Fruit fly (Drosophila melanogaster) whole organism, embryonic: ENCODE data around the gene prg.

ENCODE experiments used
- B-H1 ChIP-seq: fragments of 200-800 bp; sonication (Bioruptor generic); IDR thresholded peaks from 3 replicates; pipeline ENCODE4 v1.3.6; 2022; ENCODE audit warnings: missing biosample characterization, missing genetic modification characterization
- C15 ChIP-seq: fragments of 200-800 bp; sonication (Bioruptor generic); IDR thresholded peaks from 3 replicates; pipeline ENCODE4 v1.3.6; 2022; ENCODE audit warnings: missing biosample characterization, missing genetic modification characterization
- CG12155 ChIP-seq: fragments of 200-800 bp; sonication (Bioruptor generic); optimal IDR thresholded peaks from 3 replicates; lab custom pipeline; 2016; ENCODE audit warnings: missing biosample characterization, missing genetic modification characterization
- CG1233 ChIP-seq: fragments of 200-800 bp; sonication (Bioruptor generic); optimal IDR thresholded peaks from 4 replicates; lab custom pipeline; 2018; ENCODE audit warnings: missing biosample characterization, mild to moderate bottlenecking, missing genetic modification characterization
- CG12744 ChIP-seq: fragments of 200-800 bp; sonication (Bioruptor generic); optimal IDR thresholded peaks from 2 replicates; lab custom pipeline; 2016; ENCODE audit warnings: missing biosample characterization, missing genetic modification characterization
- CG13296 ChIP-seq: fragments of 200-800 bp; sonication (Bioruptor generic); optimal IDR thresholded peaks from 3 replicates; lab custom pipeline; 2018; ENCODE audit warnings: missing biosample characterization, mild to moderate bottlenecking, missing genetic modification characterization
- CG14441 ChIP-seq: fragments of 200-800 bp; sonication (Bioruptor generic); IDR thresholded peaks from 2 replicates; pipeline ENCODE4 v1.3.6; 2022; ENCODE audit warnings: missing biosample characterization, missing genetic modification characterization
- CG15011 ChIP-seq: fragments of 200-800 bp; sonication (Bioruptor generic); optimal IDR thresholded peaks from 3 replicates; lab custom pipeline; 2018; ENCODE audit warnings: missing biosample characterization, mild to moderate bottlenecking, missing genetic modification characterization
- CG1603 ChIP-seq: fragments of 200-800 bp; sonication (Bioruptor generic); optimal IDR thresholded peaks from 2 replicates; lab custom pipeline; 2019; ENCODE audit warnings: missing biosample characterization, mild to moderate bottlenecking, missing genetic modification characterization, moderate library complexity
- CG17361 ChIP-seq: fragments of 200-800 bp; sonication (Bioruptor generic); IDR thresholded peaks from 3 replicates; pipeline ENCODE4 v1.3.6; 2022; ENCODE audit warnings: missing biosample characterization, missing genetic modification characterization
- CG17802 ChIP-seq: fragments of 200-800 bp; sonication (Bioruptor generic); optimal IDR thresholded peaks from 2 replicates; lab custom pipeline; 2018; ENCODE audit warnings: missing biosample characterization, mild to moderate bottlenecking, missing genetic modification characterization, moderate library complexity
- CG18619 ChIP-seq: fragments of 200-800 bp; sonication (Bioruptor generic); optimal IDR thresholded peaks from 3 replicates; lab custom pipeline; 2017; ENCODE audit warnings: missing biosample characterization, mild to moderate bottlenecking, missing genetic modification characterization
- CG2120 ChIP-seq: fragments of 200-800 bp; sonication (Bioruptor generic); optimal IDR thresholded peaks from 3 replicates; lab custom pipeline; 2016; ENCODE audit warnings: missing biosample characterization, missing genetic modification characterization
- CG30020 ChIP-seq: fragments of 200-800 bp; optimal IDR thresholded peaks from 2 replicates; lab custom pipeline; 2019; ENCODE audit warnings: missing biosample characterization, mild to moderate bottlenecking, missing genetic modification characterization, moderate library complexity
- CG3726 ChIP-seq: fragments of 200-800 bp; sonication (Bioruptor generic); IDR thresholded peaks from 3 replicates; pipeline ENCODE4, ENCODE4 v1.3.6; 2022; ENCODE audit warnings: missing biosample characterization, missing genetic modification characterization
- CG3847 ChIP-seq: fragments of 200-800 bp; sonication (Bioruptor generic); IDR thresholded peaks from 2 replicates; pipeline ENCODE4 v1.3.6; 2022; ENCODE audit warnings: missing biosample characterization, missing genetic modification characterization
- CG4404 ChIP-seq: fragments of 200-800 bp; sonication (Bioruptor generic); IDR thresholded peaks from 2 replicates; pipeline ENCODE4 v1.3.6; 2022; ENCODE audit warnings: missing biosample characterization, missing genetic modification characterization
- CG7556 ChIP-seq: fragments of 200-800 bp; sonication (Bioruptor generic); optimal IDR thresholded peaks from 2 replicates; lab custom pipeline; 2017; ENCODE audit warnings: missing biosample characterization, mild to moderate bottlenecking, missing genetic modification characterization
- CG8478 ChIP-seq: fragments of >200 bp; optimal IDR thresholded peaks from 2 replicates; lab custom pipeline; 2018
- CG8765 ChIP-seq: fragments of 200-800 bp; sonication (Bioruptor generic); IDR thresholded peaks from 2 replicates; pipeline ENCODE4 v1.3.6; 2022; ENCODE audit warnings: missing biosample characterization, missing genetic modification characterization
- CHES-1-like ChIP-seq: fragments of 200-800 bp; sonication (Bioruptor generic); optimal IDR thresholded peaks from 2 replicates; lab custom pipeline; 2016; ENCODE audit warnings: missing biosample characterization, missing genetic modification characterization
- Dp ChIP-seq: fragments of 200-800 bp; sonication (Bioruptor generic); optimal IDR thresholded peaks from 2 replicates; lab custom pipeline; 2018; ENCODE audit warnings: missing biosample characterization, mild to moderate bottlenecking, missing genetic modification characterization, moderate library complexity
- HLH3B ChIP-seq: fragments of 200-800 bp; sonication (Bioruptor generic); IDR thresholded peaks from 2 replicates; pipeline ENCODE4 v1.3.6; 2022; ENCODE audit warnings: missing biosample characterization, missing genetic modification characterization
- Hand ChIP-seq: fragments of 200-800 bp; sonication (Bioruptor generic); optimal IDR thresholded peaks from 2 replicates; lab custom pipeline; 2017; ENCODE audit warnings: mild to moderate bottlenecking, missing biosample characterization, missing genetic modification reagents, missing genetic modification characterization
- HmgZ ChIP-seq: fragments of 200-800 bp; sonication (Bioruptor generic); optimal IDR thresholded peaks from 2 replicates; lab custom pipeline; 2018; ENCODE audit warnings: missing biosample characterization, mild to moderate bottlenecking, missing genetic modification characterization
- Hr78 ChIP-seq, 2 experiments: fragments of 200-800 bp in 1 of 2; fragments of >200 bp in 1 of 2; sonication (Bioruptor generic) in 1 of 2; optimal IDR thresholded peaks; 2 replicates each; lab custom pipeline; 2017 to 2019; ENCODE audit warnings: missing biosample characterization in 2 of 2, missing genetic modification characterization in 2 of 2, mild to moderate bottlenecking in 1 of 2, moderate library complexity in 1 of 2
- Lhr ChIP-seq: fragments of 200-800 bp; sonication (Bioruptor generic); optimal IDR thresholded peaks from 3 replicates; lab custom pipeline; 2017; ENCODE audit warnings: mild to moderate bottlenecking, missing biosample characterization, missing genetic modification reagents, missing genetic modification characterization
- Myb ChIP-seq: fragments of 200-800 bp; sonication (Bioruptor generic); optimal IDR thresholded peaks from 2 replicates; lab custom pipeline; 2016; ENCODE audit warnings: missing biosample characterization, missing genetic modification characterization
- NK7.1 ChIP-seq: fragments of 200-800 bp; sonication (Bioruptor generic); optimal IDR thresholded peaks from 3 replicates; lab custom pipeline; 2016; ENCODE audit warnings: missing biosample characterization, missing genetic modification characterization
- Ravus ChIP-seq: fragments of 200-800 bp; sonication (Bioruptor generic); IDR thresholded peaks from 2 replicates; pipeline ENCODE4 v1.3.6; 2022; ENCODE audit warnings: missing biosample characterization, missing genetic modification characterization
- Spps ChIP-seq: fragments of 200-800 bp; sonication (Bioruptor generic); optimal IDR thresholded peaks from 2 replicates; lab custom pipeline; 2018; ENCODE audit warnings: missing biosample characterization, mild to moderate bottlenecking, missing genetic modification characterization
- Stat92E ChIP-seq, 3 experiments: fragments of >200 bp in 2 of 3; fragments of 200-800 bp in 1 of 3; sonication (Bioruptor generic) in 1 of 3; optimal IDR thresholded peaks; 2 replicates each; lab custom pipeline; 2017 to 2019; ENCODE audit warnings: missing biosample characterization in 3 of 3, missing genetic modification characterization in 3 of 3, mild to moderate bottlenecking in 1 of 3, moderate library complexity in 1 of 3
- YL-1 ChIP-seq: fragments of 200-800 bp; sonication (Bioruptor generic); optimal IDR thresholded peaks from 3 replicates; lab custom pipeline; 2017; ENCODE audit warnings: missing biosample characterization, mild to moderate bottlenecking, missing genetic modification characterization
- ab ChIP-seq: fragments of 200-800 bp; sonication (Bioruptor generic); optimal IDR thresholded peaks from 2 replicates; lab custom pipeline; 2016; ENCODE audit warnings: missing biosample characterization, missing genetic modification characterization
- ase ChIP-seq: fragments of 200-800 bp; sonication (Bioruptor generic); IDR thresholded peaks from 3 replicates; pipeline ENCODE4 v1.3.6; 2022; ENCODE audit warnings: missing biosample characterization, missing genetic modification characterization
- bbx ChIP-seq: fragments of 200-800 bp; sonication (Bioruptor generic); IDR thresholded peaks from 2 replicates; pipeline ENCODE4 v1.3.6; 2022; ENCODE audit warnings: missing biosample characterization, missing genetic modification characterization; ENCODE audit not compliant: partially characterized antibody
- cas ChIP-seq: fragments of 200-800 bp; sonication (Bioruptor generic); IDR thresholded peaks from 2 replicates; pipeline ENCODE4 v1.3.6; 2022; ENCODE audit warnings: missing biosample characterization, missing genetic modification characterization
- cg ChIP-seq: fragments of 200-800 bp; sonication (Bioruptor generic); optimal IDR thresholded peaks from 3 replicates; lab custom pipeline; 2019; ENCODE audit warnings: missing biosample characterization, mild to moderate bottlenecking, missing genetic modification characterization, moderate library complexity
- eyg ChIP-seq: fragments of 200-800 bp; sonication (Bioruptor generic); optimal IDR thresholded peaks from 3 replicates; lab custom pipeline; 2016; ENCODE audit warnings: missing biosample characterization, missing genetic modification characterization
- jumu ChIP-seq: fragments of 200-800 bp; sonication (Bioruptor generic); optimal IDR thresholded peaks from 3 replicates; lab custom pipeline; 2016; ENCODE audit warnings: missing biosample characterization, missing genetic modification characterization
- lab ChIP-seq: fragments of 200-800 bp; sonication (Bioruptor generic); optimal IDR thresholded peaks from 3 replicates; lab custom pipeline; 2017; ENCODE audit warnings: missing biosample characterization, missing genetic modification characterization, mild to moderate bottlenecking, moderate library complexity, missing genetic modification reagents
- lola ChIP-seq, 3 experiments: fragments of >200 bp in 2 of 3; fragments of 200-800 bp in 1 of 3; sonication (Bioruptor generic) in 1 of 3; optimal IDR thresholded peaks; 2 replicates each; lab custom pipeline; 2017 to 2019; ENCODE audit warnings: missing biosample characterization in 3 of 3, missing genetic modification characterization in 3 of 3, mild to moderate bottlenecking in 1 of 3, moderate library complexity in 1 of 3
- luna ChIP-seq: fragments of 200-800 bp; sonication (Bioruptor generic); optimal IDR thresholded peaks from 2 replicates; lab custom pipeline; 2016; ENCODE audit warnings: missing biosample characterization, missing genetic modification characterization
- mam ChIP-seq: fragments of 200-800 bp; sonication (Bioruptor generic); optimal IDR thresholded peaks from 3 replicates; lab custom pipeline; 2016; ENCODE audit warnings: missing biosample characterization, missing genetic modification characterization
- nmo ChIP-seq: fragments of 200-800 bp; sonication (Bioruptor generic); optimal IDR thresholded peaks from 2 replicates; lab custom pipeline; 2018; ENCODE audit warnings: missing biosample characterization, mild to moderate bottlenecking, missing genetic modification characterization, moderate library complexity
- org-1 ChIP-seq: fragments of 200-800 bp; sonication (Bioruptor generic); optimal IDR thresholded peaks from 2 replicates; lab custom pipeline; 2017; ENCODE audit warnings: missing biosample characterization, missing genetic modification characterization
- pzg ChIP-seq: fragments of 200-800 bp; sonication (Bioruptor generic); optimal IDR thresholded peaks from 3 replicates; lab custom pipeline; 2018; ENCODE audit warnings: missing biosample characterization, mild to moderate bottlenecking, missing genetic modification characterization, moderate library complexity
- ro ChIP-seq: fragments of 200-800 bp; sonication (Bioruptor generic); IDR thresholded peaks from 2 replicates; pipeline ENCODE4 v1.3.6; 2022; ENCODE audit warnings: missing biosample characterization, missing genetic modification characterization
- seq ChIP-seq: fragments of 200-800 bp; sonication (Bioruptor generic); IDR thresholded peaks from 2 replicates; pipeline ENCODE4 v1.3.6; 2022; ENCODE audit warnings: missing biosample characterization, missing genetic modification characterization
- sim ChIP-seq: fragments of 200-800 bp; sonication (Bioruptor generic); IDR thresholded peaks from 2 replicates; pipeline ENCODE4 v1.3.6; 2022; ENCODE audit warnings: missing biosample characterization, missing genetic modification characterization
- tna ChIP-seq: fragments of 200-800 bp; sonication (Bioruptor generic); IDR thresholded peaks from 2 replicates; pipeline ENCODE4 v1.3.6; 2022; ENCODE audit warnings: missing biosample characterization, missing genetic modification characterization; ENCODE audit not compliant: partially characterized antibody
- vfl ChIP-seq: fragments of 200-800 bp; sonication (Bioruptor generic); optimal IDR thresholded peaks from 2 replicates; lab custom pipeline; 2016; ENCODE audit warnings: missing biosample characterization, missing genetic modification characterization
- yki ChIP-seq: fragments of >200 bp; optimal IDR thresholded peaks from 3 replicates; lab custom pipeline; 2018

The prg gene

DNA sequence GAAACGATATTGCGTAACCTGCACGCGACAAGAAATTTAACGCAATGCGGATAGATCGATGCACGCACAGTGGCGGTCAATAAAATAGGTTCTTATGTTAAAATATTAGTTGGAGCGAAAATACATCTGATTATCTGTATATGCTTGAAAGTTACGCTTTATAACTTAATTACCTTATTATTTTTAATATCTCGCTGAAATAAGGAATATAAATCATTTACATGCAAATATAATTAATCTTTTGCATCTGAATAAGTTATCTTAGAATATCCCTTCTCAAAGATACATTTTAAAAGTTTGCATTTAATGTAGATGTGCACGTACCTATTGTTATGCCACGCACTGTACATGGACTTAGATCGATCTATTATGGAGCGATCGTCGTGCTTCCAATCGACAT, 7.4 kb downstream of the prg start (continued):
- TF ChIP-seq CG15011 (GFP tag; lab: Kevin White, UChicago) = no peak
- no peak for TF ChIP-seq B-H1 (GFP tag; lab: Robert Waterston, UW)
- no peak for TF ChIP-seq HmgZ (tag; lab: Kevin White, UChicago)
- no peak for TF ChIP-seq Hand (GFP tag; lab: Kevin White, UChicago)
- no peak for TF ChIP-seq CG2120
- no peak for TF ChIP-seq seq
- no peak for TF ChIP-seq org-1 (GFP tag; lab: Kevin White, UChicago)
- no peak for TF ChIP-seq cas (GFP tag; lab: Robert Waterston, UW)
- no peak for TF ChIP-seq NK7.1 (GFP tag; lab: Kevin White, UChicago)
- TF ChIP-seq Hr78 (GFP tag; optimal IDR thresholded peaks at IDR 0.05; lab: Kevin White, UChicago) = no peak
- TF ChIP-seq Ravus (GFP tag; lab: Robert Waterston, UW) = no peak
- no peak for TF ChIP-seq CG12155 (GFP tag; lab: Kevin White, UChicago)
- peak; percentile 74 for TF ChIP-seq nmo
- no peak for TF ChIP-seq Myb
- TF ChIP-seq eyg (GFP tag; lab: Kevin White, UChicago) = no peak
- no peak for TF ChIP-seq CG8478 (lab: Kevin White, UChicago)
- no peak for TF ChIP-seq CG3726
- TF ChIP-seq Stat92E (GFP tag; optimal IDR thresholded peaks at IDR 0.05; lab: Kevin White, UChicago) = no peak
- no peak for TF ChIP-seq CG8765
- TF ChIP-seq mam (GFP tag; lab: Kevin White, UChicago) = no peak
- no peak for TF ChIP-seq CG3847
- no peak; the same call in 1 of the 2 replicates for TF ChIP-seq HLH3B (GFP tag; lab: Robert Waterston, UW)
- TF ChIP-seq lab = no peak
- TF ChIP-seq CG30020 = no peak
- no peak for TF ChIP-seq CG13296 (GFP tag; lab: Kevin White, UChicago)
- TF ChIP-seq CG4404 = no peak
- TF ChIP-seq CG17361 = peak; percentile 60
- TF ChIP-seq YL-1 = no peak
- TF ChIP-seq vfl (GFP tag; lab: Kevin White, UChicago) = no peak
- no peak for TF ChIP-seq ab (GFP tag; lab: Kevin White, UChicago)
- TF ChIP-seq CG17802 (tag; lab: Kevin White, UChicago) = no peak
- TF ChIP-seq Lhr (GFP tag; lab: Kevin White, UChicago) = no peak
- TF ChIP-seq CG1233 (GFP tag; lab: Kevin White, UChicago) = no peak
- no peak for TF ChIP-seq yki (lab: Kevin White, UChicago)
- no peak for TF ChIP-seq ase (GFP tag; lab: Robert Waterston, UW)
- no peak for TF ChIP-seq CG7556
- no peak for TF ChIP-seq luna (GFP tag; lab: Kevin White, UChicago)
- TF ChIP-seq ro (GFP tag; lab: Robert Waterston, UW) = no peak
- TF ChIP-seq Dp = no peak
- no peak for TF ChIP-seq pzg
- no peak for TF ChIP-seq tna (GFP tag; lab: Robert Waterston, UW)
- TF ChIP-seq bbx (GFP tag; lab: Robert Waterston, UW) = no peak
- TF ChIP-seq Spps (tag; lab: Kevin White, UChicago) = peak; percentile 38
- TF ChIP-seq CG12744 = no peak
- no peak for TF ChIP-seq CHES-1-like (GFP tag; lab: Kevin White, UChicago)
- TF ChIP-seq lola (GFP tag; optimal IDR thresholded peaks at IDR 0.05; lab: Kevin White, UChicago) = peak in 1 of 3 experiments; percentile 74
- TF ChIP-seq CG18619 = no peak
- no peak for TF ChIP-seq sim (GFP tag; lab: Robert Waterston, UW)
- TF ChIP-seq cg = no peak
- no peak for TF ChIP-seq CG14441 (GFP tag; lab: Robert Waterston, UW)
- peak; percentile 10 for TF ChIP-seq CG1603 (tag; lab: Kevin White, UChicago)
- TF ChIP-seq C15 (GFP tag; lab: Robert Waterston, UW) = no peak
- no peak for TF ChIP-seq jumu (GFP tag; lab: Kevin White, UChicago)
